Worm (Caenorhabditis elegans): Measurements from ENCODE around the gene Y43B11AR.3.

ce11 chrIV:7036790-7037189 is 46.7 kb downstream of the Y43B11AR.3 start, which contains the start of gene ufl-1:
- TF ChIP-seq nhr-28 (tag; optimal IDR thresholded peaks at IDR 0.05) (no peak), ama-1 (optimal IDR thresholded peaks at IDR 0.05) (no peak), lsy-2 (tag; optimal IDR thresholded peaks at IDR 0.05) (no peak), sptf-1 (tag; optimal IDR thresholded peaks at IDR 0.05) (no peak), alr-1 (tag; optimal IDR thresholded peaks at IDR 0.05; ENCODE audit: borderline replicate concordance) (no peak), lin-35 (GFP tag; optimal IDR thresholded peaks at IDR 0.05) (no peak), nhr-90 (tag; optimal IDR thresholded peaks at IDR 0.05; ENCODE audit: poor library complexity) (no peak), nhr-20 (tag; optimal IDR thresholded peaks at IDR 0.05) (no peak), sox-4 (tag; optimal IDR thresholded peaks at IDR 0.05) (no peak)

Data from whole organism, L1 larva.